Worm (Caenorhabditis elegans) whole organism, early embryonic: ENCODE measurements around the gene glb-2.

Source experiments
- B0310.2 ChIP-seq: sonication (generic microtip); optimal IDR thresholded peaks from 2 replicates; lab custom pipeline; 2016; ENCODE audit warnings: mild to moderate bottlenecking, missing genetic modification characterization, missing compliant biosample characterization
- aly-1 ChIP-seq: sonication (generic microtip); optimal IDR thresholded peaks from 2 replicates; lab custom pipeline; 2016; ENCODE audit warnings: missing genetic modification characterization, missing compliant biosample characterization
- ama-1 ChIP-seq: fragments of 150-350 bp; optimal IDR thresholded peaks from 2 replicates; lab custom pipeline; 2014
- ceh-13 ChIP-seq: fragments of 200-800 bp; sonication (Bioruptor generic); optimal IDR thresholded peaks from 2 replicates; lab custom pipeline; 2018; ENCODE audit warnings: mild to moderate bottlenecking, missing genetic modification characterization, missing compliant biosample characterization
- hmbx-1 ChIP-seq: sonication (generic microtip); optimal IDR thresholded peaks from 2 replicates; lab custom pipeline; 2016; ENCODE audit warnings: mild to moderate bottlenecking, missing genetic modification characterization, missing compliant biosample characterization
- hmg-4 ChIP-seq: fragments of 200-800 bp; sonication (Bioruptor generic); optimal IDR thresholded peaks from 2 replicates; lab custom pipeline; 2018; ENCODE audit warnings: mild to moderate bottlenecking, missing genetic modification characterization, missing compliant biosample characterization
- hnd-1 ChIP-seq: sonication (generic microtip); optimal IDR thresholded peaks from 2 replicates; lab custom pipeline; 2016; ENCODE audit warnings: missing genetic modification characterization, missing compliant biosample characterization
- sea-1 ChIP-seq: fragments of 200-800 bp; sonication (Bioruptor generic); conservative IDR thresholded peaks from 2 replicates; pipeline ENCODE4 v1.3.6; 2022; ENCODE audit warnings: missing genetic modification characterization, missing compliant biosample characterization
- tbx-11 ChIP-seq: fragments of 200-800 bp; sonication (Bioruptor generic); IDR thresholded peaks from 2 replicates; pipeline ENCODE4 v1.3.6; 2022; ENCODE audit warnings: missing genetic modification characterization, missing compliant biosample characterization
- tbx-37 ChIP-seq: fragments of 200-800 bp; sonication (Bioruptor generic); conservative IDR thresholded peaks from 2 replicates; pipeline ENCODE4 v1.3.6; 2022; ENCODE audit warnings: missing genetic modification reagents, missing genetic modification characterization, missing compliant biosample characterization

DNA sequence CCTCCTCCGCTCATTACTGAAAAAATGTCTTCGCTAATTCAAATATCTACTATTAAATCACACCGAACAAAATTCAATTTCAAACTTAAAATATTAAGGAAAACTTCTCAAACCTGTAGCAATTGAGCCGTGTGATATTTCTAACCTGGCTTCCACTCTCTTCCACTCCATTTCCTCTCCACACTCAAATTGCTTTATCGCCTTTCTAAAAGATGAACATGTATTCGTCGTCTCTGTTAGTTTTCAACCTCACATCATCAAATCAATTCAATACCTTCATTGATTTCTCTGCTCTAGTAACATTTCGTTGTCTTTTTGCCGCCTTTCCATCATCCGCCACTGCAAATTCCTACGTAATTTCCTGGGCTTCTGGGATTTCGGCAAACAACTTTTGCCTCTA is 28.9 kb upstream of the glb-2 start, which contains the start of gene F42C5.4:
- TF ChIP-seq ama-1 (lab: Kevin White, UChicago) (no peak), tbx-37 (GFP tag; lab: Robert Waterston, UW) (no peak), aly-1 (tag; lab: Kevin White, UChicago) (no peak), hmg-4 (GFP tag; lab: Kevin White, UChicago) (no peak), B0310.2 (no peak), ceh-13 (GFP tag; lab: Kevin White, UChicago) (no peak), tbx-11 (no peak), hnd-1 (tag; lab: Kevin White, UChicago) (no peak), hmbx-1 (tag; lab: Kevin White, UChicago) (no peak), sea-1 (GFP tag; lab: Robert Waterston, UW) (no peak)
